Fruit fly (Drosophila melanogaster) whole organism, embryonic: ENCODE data around the gene CG11342.
A peak's percentile ranks its signal among the peaks of the same experiment; 100 is the strongest.

Source experiments
- Antp ChIP-seq: fragments of 200-800 bp; sonication (Bioruptor generic); optimal IDR thresholded peaks from 3 replicates; lab custom pipeline; 2016; ENCODE audit warnings: missing biosample characterization, missing genetic modification characterization
- Atf3 ChIP-seq: fragments of 200-800 bp; sonication (Bioruptor generic); optimal IDR thresholded peaks from 3 replicates; lab custom pipeline; 2016; ENCODE audit warnings: missing biosample characterization, missing genetic modification characterization
- Blimp-1 ChIP-seq: fragments of 200-800 bp; sonication (Bioruptor generic); optimal IDR thresholded peaks from 3 replicates; lab custom pipeline; 2018; ENCODE audit warnings: missing biosample characterization, missing genetic modification characterization, mild to moderate bottlenecking, moderate library complexity, missing genetic modification reagents
- CG10462 ChIP-seq: fragments of 200-800 bp; sonication (Bioruptor generic); optimal IDR thresholded peaks from 2 replicates; lab custom pipeline; 2016; ENCODE audit warnings: missing biosample characterization, missing genetic modification characterization
- CG14441 ChIP-seq: fragments of 200-800 bp; sonication (Bioruptor generic); IDR thresholded peaks from 2 replicates; pipeline ENCODE4 v1.3.6; 2022; ENCODE audit warnings: missing biosample characterization, missing genetic modification characterization
- CG14860 ChIP-seq: fragments of 200-800 bp; sonication (Bioruptor generic); IDR thresholded peaks from 3 replicates; pipeline ENCODE4 v1.3.6; 2022; ENCODE audit warnings: missing biosample characterization, missing genetic modification characterization; ENCODE audit not compliant: partially characterized antibody
- CG1529 ChIP-seq: fragments of 200-800 bp; sonication (Bioruptor generic); optimal IDR thresholded peaks from 3 replicates; lab custom pipeline; 2018; ENCODE audit warnings: missing biosample characterization, missing genetic modification characterization
- CG1603 ChIP-seq: fragments of 200-800 bp; sonication (Bioruptor generic); optimal IDR thresholded peaks from 2 replicates; lab custom pipeline; 2019; ENCODE audit warnings: missing biosample characterization, mild to moderate bottlenecking, missing genetic modification characterization, moderate library complexity
- CG16779 ChIP-seq: fragments of 200-800 bp; sonication (Bioruptor generic); IDR thresholded peaks from 2 replicates; pipeline ENCODE4 v1.3.6; 2022; ENCODE audit warnings: missing biosample characterization, missing genetic modification characterization
- CG17186 ChIP-seq: fragments of 200-800 bp; sonication (Bioruptor generic); optimal IDR thresholded peaks from 3 replicates; lab custom pipeline; 2017; ENCODE audit warnings: missing biosample characterization, missing genetic modification reagents, missing genetic modification characterization
- CG17361 ChIP-seq: fragments of 200-800 bp; sonication (Bioruptor generic); IDR thresholded peaks from 3 replicates; pipeline ENCODE4 v1.3.6; 2022; ENCODE audit warnings: missing biosample characterization, missing genetic modification characterization
- CG17568 ChIP-seq: fragments of 200-800 bp; sonication (Bioruptor generic); optimal IDR thresholded peaks from 2 replicates; lab custom pipeline; 2018; ENCODE audit warnings: missing biosample characterization, mild to moderate bottlenecking, missing genetic modification characterization, moderate library complexity
- CG18262 ChIP-seq: fragments of 200-800 bp; optimal IDR thresholded peaks from 3 replicates; lab custom pipeline; 2019; ENCODE audit warnings: missing biosample characterization, mild to moderate bottlenecking, missing genetic modification characterization, moderate library complexity
- CG18619 ChIP-seq: fragments of 200-800 bp; sonication (Bioruptor generic); optimal IDR thresholded peaks from 3 replicates; lab custom pipeline; 2017; ENCODE audit warnings: missing biosample characterization, mild to moderate bottlenecking, missing genetic modification characterization
- CG2875 ChIP-seq: fragments of 200-800 bp; sonication (Bioruptor generic); optimal IDR thresholded peaks from 2 replicates; lab custom pipeline; 2017; ENCODE audit warnings: missing biosample characterization, mild to moderate bottlenecking, missing genetic modification characterization, missing genetic modification reagents
- CG6175 ChIP-seq: fragments of 200-800 bp; sonication (Bioruptor generic); IDR thresholded peaks from 3 replicates; pipeline ENCODE4 v1.3.6; 2022; ENCODE audit warnings: missing biosample characterization, missing genetic modification characterization
- CG6813 ChIP-seq: fragments of 200-800 bp; sonication (Bioruptor generic); optimal IDR thresholded peaks from 2 replicates; lab custom pipeline; 2017; ENCODE audit warnings: missing biosample characterization, missing genetic modification characterization, mild to moderate bottlenecking, moderate library complexity, missing genetic modification reagents
- CG7963 ChIP-seq: fragments of 200-800 bp; sonication (Bioruptor generic); IDR thresholded peaks from 3 replicates; pipeline ENCODE4 v1.3.6; 2022; ENCODE audit warnings: missing biosample characterization, missing genetic modification characterization; ENCODE audit not compliant: partially characterized antibody
- CG8944 ChIP-seq: fragments of 200-800 bp; sonication (Bioruptor generic); optimal IDR thresholded peaks from 3 replicates; lab custom pipeline; 2016; ENCODE audit warnings: missing biosample characterization, missing genetic modification characterization
- D ChIP-seq, 2 experiments: fragments of 200-800 bp in 1 of 2; fragments of >200 bp in 1 of 2; sonication (Bioruptor generic) in 1 of 2; optimal IDR thresholded peaks; 2 replicates in 1 of 2; 3 replicates in 1 of 2; lab custom pipeline; 2017; ENCODE audit warnings: mild to moderate bottlenecking in 1 of 2, missing biosample characterization in 1 of 2, missing genetic modification characterization in 1 of 2, missing genetic modification reagents in 1 of 2
- Elba2 ChIP-seq: fragments of 200-800 bp; sonication (Bioruptor generic); optimal IDR thresholded peaks from 3 replicates; lab custom pipeline; 2016; ENCODE audit warnings: missing biosample characterization, missing genetic modification characterization
- Gsc ChIP-seq: fragments of 200-800 bp; sonication (Bioruptor generic); IDR thresholded peaks from 2 replicates; pipeline ENCODE4 v1.3.6; 2022; ENCODE audit warnings: missing biosample characterization, missing genetic modification characterization
- H2.0 ChIP-seq: fragments of 200-800 bp; sonication (Bioruptor generic); IDR thresholded peaks from 2 replicates; pipeline ENCODE4 v1.3.6; 2022; ENCODE audit warnings: missing biosample characterization, missing genetic modification characterization
- Hey ChIP-seq: fragments of 200-800 bp; sonication (Bioruptor generic); optimal IDR thresholded peaks from 3 replicates; lab custom pipeline; 2018; ENCODE audit warnings: missing biosample characterization, mild to moderate bottlenecking, missing genetic modification characterization
- HmgZ ChIP-seq: fragments of 200-800 bp; sonication (Bioruptor generic); optimal IDR thresholded peaks from 2 replicates; lab custom pipeline; 2018; ENCODE audit warnings: missing biosample characterization, mild to moderate bottlenecking, missing genetic modification characterization
- Hsf ChIP-seq: fragments of 200-800 bp; sonication (Bioruptor generic); optimal IDR thresholded peaks from 3 replicates; lab custom pipeline; 2016; ENCODE audit warnings: missing biosample characterization, missing genetic modification characterization
- Lim3 ChIP-seq: fragments of 200-800 bp; sonication (Bioruptor generic); IDR thresholded peaks from 2 replicates; pipeline ENCODE4 v1.3.6; 2022; ENCODE audit warnings: missing biosample characterization, missing genetic modification characterization
- Six4 ChIP-seq: fragments of 200-800 bp; sonication (Bioruptor generic); optimal IDR thresholded peaks from 2 replicates; lab custom pipeline; 2016; ENCODE audit warnings: missing biosample characterization, missing genetic modification characterization
- Sry-δ ChIP-seq: fragments of 200-800 bp; sonication (Bioruptor generic); optimal IDR thresholded peaks from 2 replicates; lab custom pipeline; 2016; ENCODE audit warnings: missing biosample characterization, missing genetic modification characterization
- bowl ChIP-seq: fragments of 200-800 bp; sonication (Bioruptor generic); IDR thresholded peaks from 2 replicates; pipeline ENCODE4 v1.3.6; 2022; ENCODE audit warnings: missing biosample characterization, missing genetic modification characterization
- caup ChIP-seq: fragments of 200-800 bp; sonication (Bioruptor generic); optimal IDR thresholded peaks from 3 replicates; lab custom pipeline; 2017; ENCODE audit warnings: missing biosample characterization, mild to moderate bottlenecking, missing genetic modification characterization, moderate library complexity; ENCODE audit not compliant: severe bottlenecking
- corto ChIP-seq: fragments of 200-800 bp; sonication (Bioruptor generic); optimal IDR thresholded peaks from 2 replicates; lab custom pipeline; 2016; ENCODE audit warnings: missing biosample characterization, mild to moderate bottlenecking, missing genetic modification characterization, moderate library complexity
- fd64A ChIP-seq: fragments of 200-800 bp; sonication (Bioruptor generic); optimal IDR thresholded peaks from 3 replicates; lab custom pipeline; 2018; ENCODE audit warnings: missing biosample characterization, mild to moderate bottlenecking, missing genetic modification characterization
- gem ChIP-seq: fragments of 200-800 bp; sonication (Bioruptor generic); optimal IDR thresholded peaks from 2 replicates; lab custom pipeline; 2019; ENCODE audit warnings: missing biosample characterization, mild to moderate bottlenecking, missing genetic modification characterization, moderate library complexity
- gfzf ChIP-seq: fragments of 200-800 bp; sonication (Bioruptor generic); optimal IDR thresholded peaks from 2 replicates; lab custom pipeline; 2016; ENCODE audit warnings: missing biosample characterization, mild to moderate bottlenecking, missing genetic modification characterization, moderate library complexity
- inv ChIP-seq: fragments of 200-800 bp; sonication (Bioruptor generic); IDR thresholded peaks from 2 replicates; pipeline ENCODE4 v1.3.6; 2022; ENCODE audit warnings: missing biosample characterization, missing genetic modification characterization; ENCODE audit not compliant: partially characterized antibody
- lilli ChIP-seq: fragments of 200-800 bp; sonication (Bioruptor generic); optimal IDR thresholded peaks from 3 replicates; lab custom pipeline; 2016; ENCODE audit warnings: missing biosample characterization, missing genetic modification characterization
- oc ChIP-seq: fragments of 200-800 bp; sonication (Bioruptor generic); optimal IDR thresholded peaks from 2 replicates; lab custom pipeline; 2018; ENCODE audit warnings: missing biosample characterization, mild to moderate bottlenecking, missing genetic modification characterization, moderate library complexity
- pfk ChIP-seq: fragments of 200-800 bp; sonication (Bioruptor generic); optimal IDR thresholded peaks from 2 replicates; lab custom pipeline; 2018; ENCODE audit warnings: missing biosample characterization, mild to moderate bottlenecking, missing genetic modification characterization, moderate library complexity
- pho ChIP-seq: fragments of 200-800 bp; sonication (Bioruptor generic); optimal IDR thresholded peaks from 2 replicates; lab custom pipeline; 2016; ENCODE audit warnings: missing biosample characterization, missing genetic modification characterization
- pros ChIP-seq: fragments of 200-800 bp; sonication (Bioruptor generic); optimal IDR thresholded peaks from 3 replicates; lab custom pipeline; 2019; ENCODE audit warnings: missing biosample characterization, mild to moderate bottlenecking, missing genetic modification characterization, moderate library complexity
- rib ChIP-seq: fragments of 200-800 bp; sonication (Bioruptor generic); IDR thresholded peaks from 2 replicates; pipeline ENCODE4 v1.3.6; 2022; ENCODE audit warnings: missing biosample characterization, missing genetic modification characterization
- sens ChIP-seq: fragments of 200-800 bp; sonication (Bioruptor generic); peaks from one replicate; lab custom pipeline; 2016; ENCODE audit warnings: missing biosample characterization, missing genetic modification characterization
- ssp ChIP-seq: fragments of 200-800 bp; sonication (Bioruptor generic); IDR thresholded peaks from 2 replicates; pipeline ENCODE4 v1.3.6; 2022; ENCODE audit warnings: missing biosample characterization, missing genetic modification characterization
- sug ChIP-seq: fragments of 200-800 bp; optimal IDR thresholded peaks from 2 replicates; lab custom pipeline; 2019; ENCODE audit warnings: missing biosample characterization, mild to moderate bottlenecking, missing genetic modification characterization, moderate library complexity
- tgo ChIP-seq: fragments of 200-800 bp; sonication (Bioruptor generic); IDR thresholded peaks from 3 replicates; pipeline ENCODE4 v1.3.6; 2022; ENCODE audit warnings: missing biosample characterization, missing genetic modification characterization
- tna ChIP-seq: fragments of 200-800 bp; sonication (Bioruptor generic); IDR thresholded peaks from 2 replicates; pipeline ENCODE4 v1.3.6; 2022; ENCODE audit warnings: missing biosample characterization, missing genetic modification characterization; ENCODE audit not compliant: partially characterized antibody
- tup ChIP-seq: fragments of 200-800 bp; sonication (Bioruptor generic); optimal IDR thresholded peaks from 2 replicates; lab custom pipeline; 2016; ENCODE audit warnings: missing biosample characterization, mild to moderate bottlenecking, missing genetic modification characterization, moderate library complexity

Gene CG11342

DNA sequence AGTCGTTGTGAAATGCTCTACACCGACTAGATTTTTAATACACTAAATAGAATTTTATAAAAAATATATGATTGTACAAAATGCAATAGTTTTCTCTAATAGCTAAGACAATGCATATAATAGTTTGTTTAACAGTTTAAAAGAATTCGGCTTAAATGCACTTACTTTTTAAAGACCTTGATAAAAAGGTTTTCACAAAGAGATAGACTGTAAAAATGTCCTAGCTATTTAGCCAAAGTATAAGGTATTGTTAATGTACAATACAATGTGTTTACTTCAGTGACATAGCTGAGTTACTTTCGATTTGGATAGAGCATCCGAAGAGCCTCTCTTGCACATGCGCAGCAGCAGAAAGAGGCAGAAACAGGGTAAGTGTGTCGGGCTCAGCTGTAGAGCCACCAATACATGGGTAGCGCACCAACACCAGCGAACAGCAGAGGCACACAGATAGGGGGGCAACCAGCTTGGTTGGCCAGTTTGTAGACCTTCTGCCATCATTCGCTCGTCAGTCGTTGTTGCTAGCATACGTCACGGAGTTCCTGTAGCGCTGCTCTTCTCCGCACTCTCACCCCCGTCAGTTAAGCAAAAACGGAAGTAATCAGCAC is 39.5 kb upstream of the CG11342 start, which contains the start of gene TP53INP (continued):
- TF ChIP-seq corto (GFP tag; lab: Kevin White, UChicago), result peak; percentile 61
- peak; percentile 96 for TF ChIP-seq sens (GFP tag; lab: Kevin White, UChicago)
- TF ChIP-seq D (optimal IDR thresholded peaks at IDR 0.05; lab: Kevin White, UChicago), result no peak
- peak; percentile 90 for TF ChIP-seq D (GFP tag; optimal IDR thresholded peaks at IDR 0.05; lab: Kevin White, UChicago)
- TF ChIP-seq ssp (GFP tag; lab: Robert Waterston, UW), result peak; percentile 49; the same call in 1 of the 2 replicates
- peak; percentile 37; the same call in 1 of the 2 replicates for TF ChIP-seq rib (GFP tag; lab: Robert Waterston, UW)
- peak; percentile 36 for TF ChIP-seq Sry-δ
- TF ChIP-seq Lim3 (GFP tag; lab: Robert Waterston, UW), result 0 out of 2 replicates have a peak, but pooled peaks have one; percentile 40
- TF ChIP-seq tgo (GFP tag; lab: Robert Waterston, UW), result peak; percentile 74
- peak; percentile 82 for TF ChIP-seq CG6813 (GFP tag; lab: Kevin White, UChicago)
- peak; percentile 75 for TF ChIP-seq oc (tag; lab: Kevin White, UChicago)
- peak; percentile 52; the same call in 1 of the 2 replicates for TF ChIP-seq CG14441 (GFP tag; lab: Robert Waterston, UW)
- peak; percentile 71 for TF ChIP-seq CG1603 (tag; lab: Kevin White, UChicago)
- peak; percentile 82 for TF ChIP-seq CG17568 (GFP tag; lab: Kevin White, UChicago)
- TF ChIP-seq tna (GFP tag; lab: Robert Waterston, UW), result peak; percentile 47; the same call in 1 of the 2 replicates
- no peak for TF ChIP-seq fd64A (GFP tag; lab: Kevin White, UChicago)
- no peak for TF ChIP-seq Gsc (GFP tag; lab: Robert Waterston, UW)
- TF ChIP-seq Antp (GFP tag; lab: Kevin White, UChicago), result peak; percentile 82
- TF ChIP-seq lilli (GFP tag; lab: Kevin White, UChicago), result peak; percentile 82
- peak; percentile 87 for TF ChIP-seq Blimp-1
- TF ChIP-seq H2.0 (GFP tag; lab: Robert Waterston, UW), result peak; percentile 62
- TF ChIP-seq Elba2 (GFP tag; lab: Kevin White, UChicago), result no peak
- TF ChIP-seq CG2875 (GFP tag; lab: Kevin White, UChicago), result peak; percentile 80
- no peak for TF ChIP-seq pfk
- TF ChIP-seq Atf3, result peak; percentile 65
- peak; percentile 68; the same call in 2 of the 3 replicates for TF ChIP-seq CG6175
- TF ChIP-seq inv (GFP tag; lab: Robert Waterston, UW), result no peak
- TF ChIP-seq gfzf (GFP tag; lab: Kevin White, UChicago), result no peak
- TF ChIP-seq Six4 (GFP tag; lab: Kevin White, UChicago), result peak; percentile 63
- peak; percentile 69 for TF ChIP-seq CG8944 (GFP tag; lab: Kevin White, UChicago)
- peak; percentile 86 for TF ChIP-seq caup (GFP tag; lab: Kevin White, UChicago)
- peak; percentile 73 for TF ChIP-seq pho (GFP tag; lab: Kevin White, UChicago)
- peak; percentile 96 for TF ChIP-seq gem (tag; lab: Kevin White, UChicago)
- peak; percentile 88 for TF ChIP-seq CG18619 (GFP tag; lab: Kevin White, UChicago)
- peak; percentile 84 for TF ChIP-seq CG10462
- TF ChIP-seq CG16779 (GFP tag; lab: Robert Waterston, UW), result peak; percentile 61; the same call in 1 of the 2 replicates
- peak; percentile 96 for TF ChIP-seq CG18262
- TF ChIP-seq pros (GFP tag; lab: Kevin White, UChicago), result peak; percentile 30
- peak; percentile 86 for TF ChIP-seq Hsf
- no peak for TF ChIP-seq bowl (GFP tag; lab: Robert Waterston, UW)
- peak; percentile 31 for TF ChIP-seq tup
- TF ChIP-seq HmgZ (tag; lab: Kevin White, UChicago), result peak; percentile 64
- peak; percentile 96 for TF ChIP-seq CG17361 (GFP tag; lab: Robert Waterston, UW)
- TF ChIP-seq Hey (tag; lab: Kevin White, UChicago), result no peak
- peak; percentile 83 for TF ChIP-seq CG1529 (GFP tag; lab: Kevin White, UChicago)
- TF ChIP-seq sug (tag; lab: Kevin White, UChicago), result peak; percentile 87
- TF ChIP-seq CG17186, result peak; percentile 46
- TF ChIP-seq CG14860 (GFP tag; lab: Robert Waterston, UW), result no peak
- TF ChIP-seq CG7963, result no peak
